Worm (Caenorhabditis elegans) whole organism, mixed stage, embryonic: ENCODE data around the gene clec-239.

Experiments used
- M03D4.4 ChIP-seq: sonication (generic microtip); optimal IDR thresholded peaks from 2 replicates; lab custom pipeline; 2017; ENCODE audit warnings: mild to moderate bottlenecking, missing genetic modification characterization, missing compliant biosample characterization
- bed-3 ChIP-seq: fragments of 200-800 bp; sonication (Bioruptor generic); optimal IDR thresholded peaks from 3 replicates; lab custom pipeline; 2018; ENCODE audit warnings: mild to moderate bottlenecking, missing genetic modification characterization, moderate library complexity, missing compliant biosample characterization
- blmp-1 ChIP-seq: fragments of 150-350 bp; optimal IDR thresholded peaks from 2 replicates; lab custom pipeline; 2014; ENCODE audit warnings: missing biosample characterization, missing genetic modification characterization
- ceh-43 ChIP-seq: fragments of 200-800 bp; sonication (Bioruptor generic); optimal IDR thresholded peaks from 2 replicates; lab custom pipeline; 2018; ENCODE audit warnings: mild to moderate bottlenecking, missing genetic modification characterization, moderate library complexity, missing compliant biosample characterization
- ceh-83 ChIP-seq: fragments of 200-800 bp; sonication (Bioruptor generic); optimal IDR thresholded peaks from 2 replicates; lab custom pipeline; 2018; ENCODE audit warnings: mild to moderate bottlenecking, missing genetic modification characterization, missing compliant biosample characterization
- cnd-1 ChIP-seq: fragments of 200-800 bp; sonication (Bioruptor generic); optimal IDR thresholded peaks from 2 replicates; lab custom pipeline; 2018; ENCODE audit warnings: mild to moderate bottlenecking, missing genetic modification characterization, missing compliant biosample characterization
- elt-1 ChIP-seq: sonication (generic microtip); optimal IDR thresholded peaks from 2 replicates; lab custom pipeline; 2017; ENCODE audit warnings: missing genetic modification characterization, mild to moderate bottlenecking, missing compliant biosample characterization, antibody characterized with exemption, moderate library complexity, borderline replicate concordance; ENCODE audit not compliant: insufficient read depth
- elt-3 ChIP-seq: fragments of 150-350 bp; optimal IDR thresholded peaks from 2 replicates; lab custom pipeline; 2014; ENCODE audit warnings: missing biosample characterization, missing genetic modification characterization
- flh-1 ChIP-seq: fragments of 200-800 bp; sonication (Bioruptor generic); optimal IDR thresholded peaks from 2 replicates; lab custom pipeline; 2018; ENCODE audit warnings: mild to moderate bottlenecking, missing genetic modification characterization, moderate library complexity, missing compliant biosample characterization
- ham-2 ChIP-seq: fragments of 200-800 bp; sonication (Bioruptor generic); optimal IDR thresholded peaks from 2 replicates; lab custom pipeline; 2018; ENCODE audit warnings: mild to moderate bottlenecking, missing genetic modification characterization, missing compliant biosample characterization
- hlh-1 ChIP-seq: fragments of 150-350 bp; optimal IDR thresholded peaks from 2 replicates; lab custom pipeline; 2014; ENCODE audit warnings: missing biosample characterization, missing genetic modification reagents, missing genetic modification characterization
- lin-13 ChIP-seq: fragments of 150-350 bp; optimal IDR thresholded peaks from 2 replicates; lab custom pipeline; 2014; ENCODE audit warnings: missing biosample characterization, missing genetic modification characterization
- lin-32 ChIP-seq: fragments of 200-800 bp; sonication (Bioruptor generic); optimal IDR thresholded peaks from 2 replicates; lab custom pipeline; 2018; ENCODE audit warnings: mild to moderate bottlenecking, missing genetic modification characterization, missing compliant biosample characterization
- lsy-2 ChIP-seq: fragments of 150-350 bp; optimal IDR thresholded peaks from 2 replicates; lab custom pipeline; 2014; ENCODE audit warnings: missing biosample characterization, missing genetic modification characterization
- mab-5 ChIP-seq: fragments of 150-350 bp; optimal IDR thresholded peaks from 2 replicates; lab custom pipeline; 2014; ENCODE audit warnings: missing biosample characterization, missing genetic modification characterization
- mls-2 ChIP-seq: sonication (generic microtip); optimal IDR thresholded peaks from 2 replicates; lab custom pipeline; 2016; ENCODE audit warnings: mild to moderate bottlenecking, missing genetic modification characterization, moderate library complexity, missing compliant biosample characterization
- nhr-12 ChIP-seq: fragments of 150-350 bp; optimal IDR thresholded peaks from 2 replicates; lab custom pipeline; 2014; ENCODE audit warnings: missing biosample characterization, missing genetic modification characterization
- nhr-2 ChIP-seq: fragments of 150-350 bp; optimal IDR thresholded peaks from 2 replicates; lab custom pipeline; 2014; ENCODE audit warnings: missing biosample characterization, missing genetic modification characterization
- nhr-237 ChIP-seq: fragments of 150-350 bp; optimal IDR thresholded peaks from 2 replicates; lab custom pipeline; 2014; ENCODE audit warnings: missing biosample characterization, missing genetic modification characterization
- nhr-76 ChIP-seq: sonication (generic microtip); optimal IDR thresholded peaks from 2 replicates; lab custom pipeline; 2017; ENCODE audit warnings: missing biosample characterization, missing genetic modification characterization
- pha-4 ChIP-seq: fragments of 150-350 bp; optimal IDR thresholded peaks from 2 replicates; lab custom pipeline; 2018; ENCODE audit warnings: missing biosample characterization, missing genetic modification reagents, missing genetic modification characterization
- snpc-4 ChIP-seq: fragments of 150-350 bp; optimal IDR thresholded peaks from 2 replicates; lab custom pipeline; 2014; ENCODE audit warnings: missing biosample characterization, missing genetic modification characterization
- sptf-1 ChIP-seq: sonication (generic microtip); optimal IDR thresholded peaks from 2 replicates; lab custom pipeline; 2017; ENCODE audit warnings: mild to moderate bottlenecking, missing genetic modification characterization, moderate library complexity, missing compliant biosample characterization
- tbx-8 ChIP-seq: fragments of 200-800 bp; sonication (Bioruptor generic); optimal IDR thresholded peaks from 2 replicates; lab custom pipeline; 2018; ENCODE audit warnings: mild to moderate bottlenecking, missing genetic modification characterization, moderate library complexity, missing compliant biosample characterization
- zip-8 ChIP-seq: fragments of 150-350 bp; optimal IDR thresholded peaks from 2 replicates; lab custom pipeline; 2014; ENCODE audit warnings: missing biosample characterization, missing genetic modification characterization
- ztf-11 ChIP-seq: fragments of 150-350 bp; optimal IDR thresholded peaks from 2 replicates; lab custom pipeline; 2014; ENCODE audit warnings: missing biosample characterization, missing genetic modification characterization

Gene clec-239

DNA sequence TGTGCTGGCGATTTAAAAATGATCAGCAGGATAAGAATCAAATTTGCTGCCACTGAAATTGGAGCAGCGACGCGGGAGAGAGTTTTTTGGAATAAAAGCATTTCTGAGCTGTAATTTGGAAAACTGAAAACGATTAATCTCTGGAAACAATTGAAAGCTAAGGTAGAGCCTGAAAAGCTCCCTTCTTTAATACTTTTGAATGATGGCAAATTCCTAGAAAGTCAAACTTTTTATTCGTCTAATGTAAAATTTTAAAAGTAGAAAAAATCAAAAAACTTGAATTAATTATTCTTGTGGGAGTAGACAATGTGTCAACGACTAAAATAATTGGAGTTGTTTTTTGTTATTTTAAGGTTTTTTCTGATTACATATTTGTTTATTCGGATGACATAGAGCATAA is 43.9 kb downstream of the clec-239 start, which contains the start of gene str-217:
TSS of gene str-217 (minus strand) at position 101 of the 400 bp plus-strand sequence.
- no peak for TF ChIP-seq cnd-1 (tag; lab: Kevin White, UChicago)
- TF ChIP-seq nhr-237 (tag; lab: Kevin White, UChicago) = no peak
- no peak for TF ChIP-seq sptf-1
- no peak for TF ChIP-seq M03D4.4 (tag; lab: Kevin White, UChicago)
- no peak for TF ChIP-seq ztf-11 (tag; lab: Kevin White, UChicago)
- no peak for TF ChIP-seq zip-8
- no peak for TF ChIP-seq blmp-1 (tag; lab: Kevin White, UChicago)
- TF ChIP-seq ceh-83 (GFP tag; lab: Kevin White, UChicago) = no peak
- TF ChIP-seq ham-2 = no peak
- no peak for TF ChIP-seq lin-13 (tag; lab: Kevin White, UChicago)
- TF ChIP-seq nhr-76 (tag; lab: Kevin White, UChicago) = no peak
- TF ChIP-seq ceh-43 (GFP tag; lab: Kevin White, UChicago) = no peak

DNA sequence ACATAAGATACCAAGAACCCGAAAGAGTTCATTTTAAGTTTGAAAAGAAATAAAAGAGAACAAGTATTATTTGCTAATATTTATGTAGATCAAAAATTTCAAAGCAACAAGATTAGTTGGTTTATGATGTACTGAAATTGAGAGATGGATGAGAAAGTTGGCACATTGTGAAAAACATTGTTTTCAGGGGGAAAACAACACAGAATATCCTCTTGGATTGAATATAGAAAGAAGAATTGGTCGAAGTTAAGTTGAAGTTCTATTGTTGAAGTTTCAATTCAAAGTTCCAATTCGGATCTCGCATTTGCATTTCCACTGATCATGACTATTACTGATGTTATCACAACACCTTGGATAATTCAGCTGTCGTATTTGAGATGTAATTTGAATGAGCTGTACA is 44.3 kb downstream of the clec-239 start:
- no peak for TF ChIP-seq ztf-11 (tag; lab: Kevin White, UChicago)
- no peak for TF ChIP-seq mab-5 (tag; lab: Kevin White, UChicago)
- no peak for TF ChIP-seq cnd-1 (tag; lab: Kevin White, UChicago)
- no peak for TF ChIP-seq ceh-83 (GFP tag; lab: Kevin White, UChicago)
- no peak for TF ChIP-seq lsy-2 (tag; lab: Kevin White, UChicago)
- no peak for TF ChIP-seq lin-13 (tag; lab: Kevin White, UChicago)
- no peak for TF ChIP-seq hlh-1
- no peak for TF ChIP-seq nhr-237 (tag; lab: Kevin White, UChicago)
- no peak for TF ChIP-seq M03D4.4 (tag; lab: Kevin White, UChicago)
- no peak for TF ChIP-seq lin-32 (GFP tag; lab: Kevin White, UChicago)
- TF ChIP-seq bed-3 (GFP tag; lab: Kevin White, UChicago) = no peak

DNA sequence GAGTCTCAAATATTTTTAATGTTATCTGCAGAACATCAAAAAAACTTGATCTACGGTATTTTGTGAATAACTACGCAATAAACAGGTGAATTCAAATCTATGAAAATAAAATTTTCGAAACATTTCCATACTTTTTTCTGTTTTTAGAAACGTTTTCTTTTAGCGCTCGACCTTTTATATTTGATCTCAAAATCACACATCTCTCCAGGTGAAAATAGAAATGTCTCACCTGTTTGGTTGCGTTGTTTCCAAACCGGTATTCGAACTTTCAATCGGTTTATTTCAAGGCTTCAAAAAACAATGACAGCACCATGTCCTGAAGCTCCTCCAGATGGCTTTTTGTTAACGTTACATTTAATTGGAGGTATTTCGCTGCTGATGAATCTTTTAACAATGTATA is 44.8 kb downstream of the clec-239 start, which contains the start of gene sri-9:
TSS of gene sri-9 (plus strand) at position 301 of the 400 bp plus-strand sequence.
- no peak for TF ChIP-seq ceh-43 (GFP tag; lab: Kevin White, UChicago)
- TF ChIP-seq elt-3 (tag; lab: Kevin White, UChicago) = no peak
- TF ChIP-seq mls-2 (tag; lab: Kevin White, UChicago) = no peak
- no peak for TF ChIP-seq ceh-83 (GFP tag; lab: Kevin White, UChicago)
- no peak for TF ChIP-seq lsy-2 (tag; lab: Kevin White, UChicago)
- TF ChIP-seq tbx-8 (GFP tag; lab: Kevin White, UChicago) = no peak
- TF ChIP-seq cnd-1 (tag; lab: Kevin White, UChicago) = no peak
- TF ChIP-seq ztf-11 (tag; lab: Kevin White, UChicago) = no peak
- no peak for TF ChIP-seq nhr-12 (tag; lab: Kevin White, UChicago)
- no peak for TF ChIP-seq M03D4.4 (tag; lab: Kevin White, UChicago)
- TF ChIP-seq elt-1 (tag; lab: Kevin White, UChicago) = no peak
- no peak for TF ChIP-seq flh-1 (GFP tag; lab: Kevin White, UChicago)
- TF ChIP-seq lin-32 (GFP tag; lab: Kevin White, UChicago) = no peak
- TF ChIP-seq pha-4 (tag; lab: Kevin White, UChicago) = no peak
- no peak for TF ChIP-seq nhr-2 (tag; lab: Kevin White, UChicago)
- no peak for TF ChIP-seq snpc-4 (tag; lab: Kevin White, UChicago)

DNA sequence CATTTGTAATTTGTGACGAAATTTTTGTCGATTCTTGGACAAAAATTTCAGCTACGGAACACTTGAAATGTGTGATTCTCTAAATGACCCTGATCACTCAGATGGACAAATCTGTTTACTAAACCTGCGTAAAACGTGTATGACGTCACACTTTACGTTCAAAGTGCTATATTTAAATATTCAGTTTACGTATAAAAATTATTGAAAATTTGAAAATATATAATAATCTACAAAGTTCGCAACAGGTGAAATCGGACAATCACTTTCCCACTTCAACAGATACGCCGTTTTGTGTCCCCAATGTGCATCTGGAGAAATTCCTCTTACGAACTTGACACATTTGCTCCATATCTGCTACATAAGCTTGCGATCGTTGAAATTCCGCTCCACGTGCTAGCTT is 48.9 kb downstream of the clec-239 start, which contains the start of gene srh-131:
TSS of gene srh-131 (plus strand) at position 301 of the 400 bp plus-strand sequence.
- no peak for TF ChIP-seq bed-3 (GFP tag; lab: Kevin White, UChicago)
- peak; percentile 53 for TF ChIP-seq zip-8
- TF ChIP-seq, all 35 proteins: peak for 1
